Fruit fly (Drosophila melanogaster): ENCODE data around the gene CG11586.

CG11586 gene

DNA sequence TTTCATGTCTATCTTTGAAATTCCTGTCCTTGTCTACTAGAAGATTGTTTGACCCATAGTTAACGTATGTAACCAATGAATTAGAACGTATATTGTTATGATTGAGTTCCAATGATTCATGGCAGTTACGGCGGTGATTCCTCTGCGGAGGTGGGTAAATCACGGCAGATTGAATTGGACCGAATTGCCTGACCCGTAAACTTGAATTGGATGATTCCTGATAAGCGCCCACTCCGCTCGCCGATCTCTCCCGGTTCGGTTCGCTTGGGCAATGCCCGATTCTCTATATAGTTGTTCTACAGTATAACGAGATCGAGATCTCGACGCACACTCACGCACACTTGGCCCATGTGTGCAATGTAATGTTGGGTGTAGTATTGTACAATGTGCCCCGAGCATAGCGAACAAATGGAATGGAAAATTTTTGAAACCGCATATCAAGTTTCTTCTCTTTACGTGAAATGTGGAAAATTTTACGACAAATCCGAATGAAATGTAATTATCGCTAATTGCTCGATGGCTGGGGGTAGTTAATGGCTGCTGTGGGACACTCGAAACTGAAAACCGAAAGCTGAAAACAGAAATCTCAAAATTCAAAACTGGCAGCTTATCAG is 30.8 kb downstream of the CG11586 start:
- TF ChIP-seq bab2 (GFP tag; optimal IDR thresholded peaks at IDR 0.05) (no peak), CG16863 (GFP tag; optimal IDR thresholded peaks at IDR 0.05) (no peak), lbe (GFP tag; optimal IDR thresholded peaks at IDR 0.05) (no peak), Sry-δ (GFP tag; optimal IDR thresholded peaks at IDR 0.05) (no peak), kah (GFP tag; optimal IDR thresholded peaks at IDR 0.05) (no peak), cwo (GFP tag; optimal IDR thresholded peaks at IDR 0.05) (no peak), HLH3B (GFP tag; IDR thresholded peaks at IDR 0.05) (0 out of 2 replicates have a peak, but pooled peaks have one; percentile 8), Ptx1 (GFP tag; IDR thresholded peaks at IDR 0.05) (no peak), CG1233 (GFP tag; optimal IDR thresholded peaks at IDR 0.05) (no peak), Max (GFP tag; optimal IDR thresholded peaks at IDR 0.05) (no peak), twi (tag; optimal IDR thresholded peaks at IDR 0.05) (peak; percentile 71), CG1024 (GFP tag; IDR thresholded peaks at IDR 0.05) (no peak), chinmo (GFP tag; IDR thresholded peaks at IDR 0.05; ENCODE audit: partially characterized antibody) (0 out of 4 replicates have a peak, but pooled peaks have one; percentile 15), odd (GFP tag; optimal IDR thresholded peaks at IDR 0.05) (no peak), pum (GFP tag; optimal IDR thresholded peaks at IDR 0.05) (no peak), ara (GFP tag; IDR thresholded peaks at IDR 0.05) (0 out of 2 replicates have a peak, but pooled peaks have one; percentile 5), CG16815 (GFP tag; optimal IDR thresholded peaks at IDR 0.05) (no peak), bcd (GFP tag; optimal IDR thresholded peaks at IDR 0.05) (no peak), CG14441 (GFP tag; IDR thresholded peaks at IDR 0.05) (0 out of 2 replicates have a peak, but pooled peaks have one; percentile 5), CG13624 (GFP tag; optimal IDR thresholded peaks at IDR 0.05) (no peak), CG13287 (GFP tag; IDR thresholded peaks at IDR 0.05; ENCODE audit: partially characterized antibody) (no peak), ci (GFP tag; IDR thresholded peaks at IDR 0.05) (0 out of 3 replicates have a peak, but pooled peaks have one; percentile 21), sug (tag; optimal IDR thresholded peaks at IDR 0.05) (peak; percentile 86), CG2199 (GFP tag; IDR thresholded peaks at IDR 0.05) (peak; percentile 51; the same call in 1 of the 3 replicates), grn (GFP tag; optimal IDR thresholded peaks at IDR 0.05) (peak; percentile 15), CG11398 (GFP tag; optimal IDR thresholded peaks at IDR 0.05) (no peak), tna (GFP tag; IDR thresholded peaks at IDR 0.05; ENCODE audit: partially characterized antibody) (no peak), CG30020 (tag; optimal IDR thresholded peaks at IDR 0.05) (no peak), abd-A (tag; optimal IDR thresholded peaks at IDR 0.05) (peak; percentile 8), CG34376 (GFP tag; optimal IDR thresholded peaks at IDR 0.05) (peak; percentile 86), maf-S (GFP tag; optimal IDR thresholded peaks at IDR 0.05) (no peak), mld (GFP tag; IDR thresholded peaks at IDR 0.05; ENCODE audit: partially characterized antibody) (no peak), nmo (GFP tag; optimal IDR thresholded peaks at IDR 0.05) (no peak), CG10979 (tag; optimal IDR thresholded peaks at IDR 0.05) (no peak), CG6813 (GFP tag; optimal IDR thresholded peaks at IDR 0.05) (no peak), sens (GFP tag) (peak; percentile 17), toy (GFP tag; IDR thresholded peaks at IDR 0.05) (no peak), lab (GFP tag; optimal IDR thresholded peaks at IDR 0.05) (no peak), Bgb (GFP tag; IDR thresholded peaks at IDR 0.05; ENCODE audit: partially characterized antibody) (no peak), CG13296 (GFP tag; optimal IDR thresholded peaks at IDR 0.05) (no peak), MBD-R2 (GFP tag; IDR thresholded peaks at IDR 0.05) (no peak), crol (GFP tag; IDR thresholded peaks at IDR 0.05) (peak; percentile 21; the same call in 1 of the 2 replicates), vfl (GFP tag; optimal IDR thresholded peaks at IDR 0.05) (no peak), sima (GFP tag; optimal IDR thresholded peaks at IDR 0.05) (no peak), cg (GFP tag; optimal IDR thresholded peaks at IDR 0.05) (peak; percentile 36), rib (GFP tag; IDR thresholded peaks at IDR 0.05) (no peak), CG31224 (GFP tag; IDR thresholded peaks at IDR 0.05) (no peak)

Data from whole organism, embryonic.